Fruit fly (Drosophila melanogaster) whole organism, embryonic: Measurements from ENCODE around the gene tho2.
A peak's percentile ranks its signal among the peaks of the same experiment; 100 is the strongest.

Source experiments
- B-H2 ChIP-seq: fragments of 200-800 bp; sonication (Bioruptor generic); optimal IDR thresholded peaks from 2 replicates; lab custom pipeline; 2018; ENCODE audit warnings: missing biosample characterization, mild to moderate bottlenecking, missing genetic modification characterization
- Blimp-1 ChIP-seq: fragments of 200-800 bp; sonication (Bioruptor generic); optimal IDR thresholded peaks from 3 replicates; lab custom pipeline; 2018; ENCODE audit warnings: missing biosample characterization, missing genetic modification characterization, mild to moderate bottlenecking, moderate library complexity, missing genetic modification reagents
- CG11247 ChIP-seq: fragments of 200-800 bp; sonication (Bioruptor generic); IDR thresholded peaks from 2 replicates; pipeline ENCODE4 v1.3.6; 2022; ENCODE audit warnings: missing biosample characterization, missing genetic modification characterization
- CG13775 ChIP-seq: fragments of 200-800 bp; sonication (Bioruptor generic); optimal IDR thresholded peaks from 3 replicates; lab custom pipeline; 2017; ENCODE audit warnings: missing biosample characterization, mild to moderate bottlenecking, missing genetic modification characterization
- CG14014 ChIP-seq: fragments of 200-800 bp; sonication (Bioruptor generic); IDR thresholded peaks from 2 replicates; pipeline ENCODE4 v1.3.6; 2022; ENCODE audit warnings: missing biosample characterization, missing genetic modification characterization
- CG15011 ChIP-seq: fragments of 200-800 bp; sonication (Bioruptor generic); optimal IDR thresholded peaks from 3 replicates; lab custom pipeline; 2018; ENCODE audit warnings: missing biosample characterization, mild to moderate bottlenecking, missing genetic modification characterization
- CG15696 ChIP-seq: fragments of 200-800 bp; sonication (Bioruptor generic); optimal IDR thresholded peaks from 2 replicates; lab custom pipeline; 2019; ENCODE audit warnings: missing biosample characterization, mild to moderate bottlenecking, missing genetic modification characterization, moderate library complexity
- CG16863 ChIP-seq: fragments of 200-800 bp; sonication (Bioruptor generic); optimal IDR thresholded peaks from 3 replicates; lab custom pipeline; 2016; ENCODE audit warnings: missing biosample characterization, missing genetic modification characterization
- CG2199 ChIP-seq: fragments of 200-800 bp; sonication (Bioruptor generic); IDR thresholded peaks from 3 replicates; pipeline ENCODE4 v1.3.6; 2022; ENCODE audit warnings: missing biosample characterization, missing genetic modification characterization
- CG2202 ChIP-seq: fragments of 200-800 bp; sonication (Bioruptor generic); optimal IDR thresholded peaks from 2 replicates; lab custom pipeline; 2018; ENCODE audit warnings: missing biosample characterization, mild to moderate bottlenecking, missing genetic modification characterization
- CG2678 ChIP-seq: fragments of 200-800 bp; sonication (Bioruptor generic); optimal IDR thresholded peaks from 3 replicates; lab custom pipeline; 2019; ENCODE audit warnings: missing biosample characterization, mild to moderate bottlenecking, missing genetic modification characterization, moderate library complexity
- CG31388 ChIP-seq: fragments of 200-800 bp; sonication (Bioruptor generic); optimal IDR thresholded peaks from 2 replicates; lab custom pipeline; 2016; ENCODE audit warnings: missing biosample characterization, missing genetic modification characterization
- CG3407 ChIP-seq: fragments of 200-800 bp; sonication (Bioruptor generic); optimal IDR thresholded peaks from 2 replicates; lab custom pipeline; 2018; ENCODE audit warnings: missing biosample characterization, mild to moderate bottlenecking, missing genetic modification characterization
- CG3726 ChIP-seq: fragments of 200-800 bp; sonication (Bioruptor generic); IDR thresholded peaks from 3 replicates; pipeline ENCODE4, ENCODE4 v1.3.6; 2022; ENCODE audit warnings: missing biosample characterization, missing genetic modification characterization
- CG42726 ChIP-seq: fragments of 200-800 bp; sonication (Bioruptor generic); IDR thresholded peaks from 2 replicates; pipeline ENCODE4 v1.3.6; 2022; ENCODE audit warnings: missing biosample characterization, missing genetic modification characterization; ENCODE audit not compliant: partially characterized antibody
- CG4404 ChIP-seq: fragments of 200-800 bp; sonication (Bioruptor generic); IDR thresholded peaks from 2 replicates; pipeline ENCODE4 v1.3.6; 2022; ENCODE audit warnings: missing biosample characterization, missing genetic modification characterization
- CG6854 ChIP-seq: fragments of 200-800 bp; sonication (Bioruptor generic); optimal IDR thresholded peaks from 3 replicates; lab custom pipeline; 2017; ENCODE audit warnings: missing biosample characterization, mild to moderate bottlenecking, missing genetic modification characterization
- CG8290 ChIP-seq, 3 experiments: fragments of 200-800 bp; sonication (Bioruptor generic); optimal IDR thresholded peaks; 2 replicates each; lab custom pipeline; 2016 to 2019; ENCODE audit warnings: missing biosample characterization in 3 of 3, missing genetic modification characterization in 3 of 3, mild to moderate bottlenecking in 2 of 3, moderate library complexity in 1 of 3
- CG8765 ChIP-seq: fragments of 200-800 bp; sonication (Bioruptor generic); IDR thresholded peaks from 2 replicates; pipeline ENCODE4 v1.3.6; 2022; ENCODE audit warnings: missing biosample characterization, missing genetic modification characterization
- D ChIP-seq, 2 experiments: fragments of 200-800 bp in 1 of 2; fragments of >200 bp in 1 of 2; sonication (Bioruptor generic) in 1 of 2; optimal IDR thresholded peaks; 2 replicates in 1 of 2; 3 replicates in 1 of 2; lab custom pipeline; 2017; ENCODE audit warnings: mild to moderate bottlenecking in 1 of 2, missing biosample characterization in 1 of 2, missing genetic modification characterization in 1 of 2, missing genetic modification reagents in 1 of 2
- E2f1 ChIP-seq: fragments of 200-800 bp; sonication (Bioruptor generic); IDR thresholded peaks from 2 replicates; pipeline ENCODE4 v1.3.6; 2022; ENCODE audit warnings: missing biosample characterization, missing genetic modification characterization
- Gug ChIP-seq: fragments of 200-800 bp; sonication (Bioruptor generic); IDR thresholded peaks from 4 replicates; pipeline ENCODE4 v1.3.6; 2022; ENCODE audit warnings: missing biosample characterization, missing genetic modification characterization
- Hr3 ChIP-seq: fragments of 200-800 bp; sonication (Bioruptor generic); optimal IDR thresholded peaks from 3 replicates; lab custom pipeline; 2016; ENCODE audit warnings: missing biosample characterization, missing genetic modification characterization
- Med ChIP-seq: fragments of 200-800 bp; sonication (Bioruptor generic); peaks from one replicate; lab custom pipeline; 2016; ENCODE audit warnings: missing biosample characterization, missing genetic modification characterization, mild to moderate bottlenecking, inconsistent platforms, moderate library complexity
- aop ChIP-seq: fragments of 200-800 bp; sonication (Bioruptor generic); IDR thresholded peaks from 2 replicates; pipeline ENCODE4 v1.3.6; 2022; ENCODE audit warnings: missing biosample characterization, missing genetic modification characterization
- bab2 ChIP-seq: fragments of 200-800 bp; sonication (Bioruptor generic); optimal IDR thresholded peaks from 2 replicates; lab custom pipeline; 2016; ENCODE audit warnings: missing biosample characterization, missing genetic modification characterization
- bsh ChIP-seq, 2 experiments: fragments of 200-800 bp; sonication (Bioruptor generic); optimal IDR thresholded peaks; 2 replicates each; lab custom pipeline; 2017 to 2018; ENCODE audit warnings: mild to moderate bottlenecking in 2 of 2, missing biosample characterization in 2 of 2, missing genetic modification characterization in 2 of 2, moderate library complexity in 1 of 2
- chinmo ChIP-seq: fragments of 200-800 bp; sonication (Bioruptor generic); IDR thresholded peaks from 4 replicates; pipeline ENCODE4 v1.3.6; 2022; ENCODE audit warnings: missing biosample characterization, missing genetic modification characterization; ENCODE audit not compliant: partially characterized antibody
- chm ChIP-seq: fragments of 200-800 bp; sonication (Bioruptor generic); IDR thresholded peaks from 2 replicates; pipeline ENCODE4 v1.3.6; 2022; ENCODE audit warnings: missing biosample characterization, missing genetic modification characterization
- ci ChIP-seq: fragments of 200-800 bp; sonication (Bioruptor generic); IDR thresholded peaks from 3 replicates; pipeline ENCODE4 v1.3.6; 2022; ENCODE audit warnings: missing biosample characterization, missing genetic modification characterization
- crol ChIP-seq: fragments of 200-800 bp; sonication (Bioruptor generic); IDR thresholded peaks from 2 replicates; pipeline ENCODE4 v1.3.6; 2022; ENCODE audit warnings: missing biosample characterization, missing genetic modification characterization
- dpn ChIP-seq, 2 experiments: fragments of 200-800 bp; sonication (Bioruptor generic); optimal IDR thresholded peaks; 3 replicates each; lab custom pipeline; 2016; ENCODE audit warnings: missing biosample characterization in 2 of 2, missing genetic modification characterization in 2 of 2
- fd64A ChIP-seq: fragments of 200-800 bp; sonication (Bioruptor generic); optimal IDR thresholded peaks from 3 replicates; lab custom pipeline; 2018; ENCODE audit warnings: missing biosample characterization, mild to moderate bottlenecking, missing genetic modification characterization
- grau ChIP-seq: fragments of 200-800 bp; optimal IDR thresholded peaks from 3 replicates; lab custom pipeline; 2019; ENCODE audit warnings: missing biosample characterization, mild to moderate bottlenecking, missing genetic modification characterization, moderate library complexity
- jigr1 ChIP-seq: fragments of 200-800 bp; sonication (Bioruptor generic); IDR thresholded peaks from 3 replicates; pipeline ENCODE4 v1.3.6; 2022; ENCODE audit warnings: missing biosample characterization, missing genetic modification characterization
- kay ChIP-seq: fragments of 200-800 bp; sonication (Bioruptor generic); optimal IDR thresholded peaks from 2 replicates; lab custom pipeline; 2016; ENCODE audit warnings: missing biosample characterization, missing genetic modification characterization
- lola ChIP-seq, 3 experiments: fragments of >200 bp in 2 of 3; fragments of 200-800 bp in 1 of 3; sonication (Bioruptor generic) in 1 of 3; optimal IDR thresholded peaks; 2 replicates each; lab custom pipeline; 2017 to 2019; ENCODE audit warnings: missing biosample characterization in 3 of 3, missing genetic modification characterization in 3 of 3, mild to moderate bottlenecking in 1 of 3, moderate library complexity in 1 of 3
- mirr ChIP-seq: fragments of 200-800 bp; sonication (Bioruptor generic); optimal IDR thresholded peaks from 3 replicates; lab custom pipeline; 2018; ENCODE audit warnings: missing biosample characterization, mild to moderate bottlenecking, missing genetic modification characterization
- pnt ChIP-seq: fragments of 200-800 bp; sonication (Bioruptor generic); optimal IDR thresholded peaks from 3 replicates; lab custom pipeline; 2016; ENCODE audit warnings: missing biosample characterization, missing genetic modification characterization
- repo ChIP-seq: fragments of 200-800 bp; sonication (Bioruptor generic); optimal IDR thresholded peaks from 2 replicates; lab custom pipeline; 2016; ENCODE audit warnings: missing biosample characterization, missing genetic modification characterization
- sens ChIP-seq: fragments of 200-800 bp; sonication (Bioruptor generic); peaks from one replicate; lab custom pipeline; 2016; ENCODE audit warnings: missing biosample characterization, missing genetic modification characterization
- slbo ChIP-seq: fragments of 200-800 bp; sonication (Bioruptor generic); IDR thresholded peaks from 2 replicates; pipeline ENCODE4 v1.3.6; 2022; ENCODE audit warnings: missing biosample characterization, missing genetic modification characterization
- vfl ChIP-seq: fragments of 200-800 bp; sonication (Bioruptor generic); optimal IDR thresholded peaks from 2 replicates; lab custom pipeline; 2016; ENCODE audit warnings: missing biosample characterization, missing genetic modification characterization
- z ChIP-seq: fragments of 200-800 bp; sonication (Bioruptor generic); IDR thresholded peaks from 3 replicates; pipeline ENCODE4 v1.3.6; 2022; ENCODE audit warnings: missing biosample characterization, missing genetic modification characterization
- zen2 ChIP-seq: fragments of 200-800 bp; sonication (Bioruptor generic); IDR thresholded peaks from 3 replicates; pipeline ENCODE4 v1.3.6; 2022; ENCODE audit warnings: missing biosample characterization, missing genetic modification characterization; ENCODE audit not compliant: partially characterized antibody
- zfh1 ChIP-seq: fragments of 200-800 bp; sonication (Bioruptor generic); IDR thresholded peaks from 3 replicates; pipeline ENCODE4 v1.3.6; 2022; ENCODE audit warnings: missing biosample characterization, missing genetic modification characterization

Gene tho2

DNA sequence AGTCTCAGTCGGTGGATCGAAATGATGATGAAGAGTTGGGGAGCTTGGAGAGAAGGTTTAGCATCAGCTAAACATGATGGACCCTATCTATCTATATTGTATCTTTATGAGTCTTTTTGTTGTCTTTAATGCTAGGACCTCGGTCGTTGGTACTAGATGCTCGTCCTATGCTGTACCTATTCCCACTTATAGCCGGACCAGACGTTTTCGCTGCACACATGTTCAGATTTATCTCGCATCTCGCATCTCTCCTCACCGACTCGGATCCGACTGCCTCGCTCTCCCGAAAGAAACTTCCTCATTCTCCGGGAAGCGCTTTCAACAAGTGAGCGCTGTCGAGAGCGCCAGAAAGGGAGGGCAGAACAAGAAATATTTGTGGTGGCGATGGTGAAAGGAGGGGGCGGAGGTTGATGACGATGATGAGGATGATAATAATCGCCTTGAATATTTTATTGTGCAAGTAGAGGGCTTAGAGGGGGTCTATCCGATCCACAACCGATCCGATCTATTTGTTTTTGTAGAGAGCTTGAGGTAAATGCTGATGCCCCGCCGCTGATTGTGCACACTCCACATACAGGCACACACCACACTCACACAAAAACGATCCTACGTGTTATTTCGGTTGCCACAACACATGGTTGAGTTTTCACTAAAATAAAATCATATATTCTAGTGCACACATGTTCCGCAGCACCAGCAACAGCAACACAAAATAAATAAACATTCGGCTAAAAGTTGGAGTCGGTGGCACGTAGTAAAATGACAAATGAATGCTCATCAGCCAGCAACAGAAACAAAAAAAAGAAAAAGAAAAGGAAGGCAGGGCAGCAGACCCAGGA lies 18.0 kb upstream of the tho2 start (continued):
- 0 out of 2 replicates have a peak, but pooled peaks have one; percentile 12 for TF ChIP-seq E2f1 (GFP tag; lab: Robert Waterston, UW)
- peak; percentile 15 for TF ChIP-seq CG2678 (tag; lab: Kevin White, UChicago)
- no peak for TF ChIP-seq jigr1 (GFP tag; lab: Robert Waterston, UW)

DNA sequence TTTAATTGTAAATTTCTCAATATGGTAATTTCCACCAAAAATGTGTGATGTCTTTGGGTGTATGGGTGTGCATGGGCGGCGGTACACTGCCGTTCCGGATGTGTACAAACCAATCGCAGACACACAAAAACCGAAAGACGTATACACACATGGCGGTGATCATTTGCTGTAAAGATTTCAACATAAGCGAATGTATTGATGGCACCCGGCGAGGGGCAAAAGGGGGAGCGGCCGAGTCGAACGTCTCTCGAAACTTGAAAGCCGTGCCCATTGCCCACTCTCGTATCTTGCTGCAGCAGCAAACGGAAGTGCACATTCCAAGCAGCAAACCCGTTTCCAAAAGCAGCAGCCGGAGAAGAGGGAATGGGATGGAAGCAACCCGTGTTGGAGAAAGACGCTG lies 17.3 kb upstream of the tho2 start:
- no peak for TF ChIP-seq CG8290 (GFP tag; optimal IDR thresholded peaks at IDR 0.05; lab: Kevin White, UChicago)
- peak in 1 of 2 experiments; percentile 13 for TF ChIP-seq CG8290 (tag; optimal IDR thresholded peaks at IDR 0.05; lab: Kevin White, UChicago)
- no peak for TF ChIP-seq CG2202 (tag; lab: Kevin White, UChicago)
- 0 out of 3 replicates have a peak, but pooled peaks have one; percentile 26 for TF ChIP-seq zen2
- peak; percentile 18 for TF ChIP-seq chm
- no peak for TF ChIP-seq Gug (GFP tag; lab: Robert Waterston, UW)
- no peak for TF ChIP-seq Blimp-1 (GFP tag; lab: Kevin White, UChicago)
- TF ChIP-seq ci (GFP tag; lab: Robert Waterston, UW): peak; percentile 32; the same call in 1 of the 3 replicates
- no peak for TF ChIP-seq CG8765 (GFP tag; lab: Robert Waterston, UW)
- 0 out of 3 replicates have a peak, but pooled peaks have one; percentile 7 for TF ChIP-seq zfh1 (GFP tag; lab: Robert Waterston, UW)
- no peak for TF ChIP-seq CG31388
- 0 out of 2 replicates have a peak, but pooled peaks have one; percentile 34 for TF ChIP-seq CG42726 (GFP tag; lab: Robert Waterston, UW)
- no peak for TF ChIP-seq sens
- no peak for TF ChIP-seq dpn (GFP tag; optimal IDR thresholded peaks at IDR 0.05; lab: Kevin White, UChicago)
- no peak for TF ChIP-seq repo (GFP tag; lab: Kevin White, UChicago)
- TF ChIP-seq CG3407 (GFP tag; lab: Kevin White, UChicago): no peak
- TF ChIP-seq pnt: no peak
- 0 out of 2 replicates have a peak, but pooled peaks have one; percentile 11 for TF ChIP-seq CG14014 (GFP tag; lab: Robert Waterston, UW)
- TF ChIP-seq Med (GFP tag; lab: Kevin White, UChicago): peak; percentile 70
- TF ChIP-seq vfl (GFP tag; lab: Kevin White, UChicago): no peak
- no peak for TF ChIP-seq kay (GFP tag; lab: Kevin White, UChicago)
- no peak for TF ChIP-seq mirr
- no peak for TF ChIP-seq CG6854 (GFP tag; lab: Kevin White, UChicago)
- TF ChIP-seq CG16863 (GFP tag; lab: Kevin White, UChicago): no peak
- TF ChIP-seq Hr3: no peak
- TF ChIP-seq B-H2 (GFP tag; lab: Kevin White, UChicago): no peak
- TF ChIP-seq CG15696 (tag; lab: Kevin White, UChicago): no peak
- TF ChIP-seq fd64A: peak; percentile 11
- TF ChIP-seq slbo (GFP tag; lab: Robert Waterston, UW): peak; percentile 39
- TF ChIP-seq CG13775 (GFP tag; lab: Kevin White, UChicago): no peak
- TF ChIP-seq CG15011 (GFP tag; lab: Kevin White, UChicago): no peak
- peak; percentile 59; the same call in 2 of the 3 replicates for TF ChIP-seq CG2199 (GFP tag; lab: Robert Waterston, UW)
- TF ChIP-seq D (optimal IDR thresholded peaks at IDR 0.05; lab: Kevin White, UChicago): no peak
- TF ChIP-seq D (GFP tag; optimal IDR thresholded peaks at IDR 0.05; lab: Kevin White, UChicago): no peak
- no peak for TF ChIP-seq CG4404
- TF ChIP-seq lola (GFP tag; optimal IDR thresholded peaks at IDR 0.05; lab: Kevin White, UChicago): no peak
- peak; percentile 99 for TF ChIP-seq aop (GFP tag; lab: Robert Waterston, UW)
- TF ChIP-seq bsh (GFP tag; optimal IDR thresholded peaks at IDR 0.05; lab: Kevin White, UChicago): no peak
- no peak for TF ChIP-seq bab2
- peak; percentile 49; the same call in 1 of the 3 replicates for TF ChIP-seq z (GFP tag; lab: Robert Waterston, UW)
- TF ChIP-seq crol (GFP tag; lab: Robert Waterston, UW): peak; percentile 90
- TF ChIP-seq CG3726 (GFP tag; lab: Robert Waterston, UW): no peak
- no peak for TF ChIP-seq CG11247
- TF ChIP-seq chinmo (GFP tag; lab: Robert Waterston, UW): peak; percentile 92
- no peak for TF ChIP-seq grau (tag; lab: Kevin White, UChicago)
